Fruit fly (Drosophila melanogaster) whole organism, embryonic: ENCODE measurements around the gene CG17637.

ENCODE experiments used
- Adf1 ChIP-seq: fragments of 200-800 bp; sonication (Bioruptor generic); IDR thresholded peaks from 2 replicates; pipeline ENCODE4 v1.3.6; 2022; ENCODE audit warnings: missing biosample characterization, missing genetic modification characterization
- Atf6 ChIP-seq: fragments of 200-800 bp; sonication (Bioruptor generic); IDR thresholded peaks from 2 replicates; pipeline ENCODE4 v1.3.6; 2022; ENCODE audit warnings: missing biosample characterization, missing genetic modification characterization
- CG10267 ChIP-seq: fragments of 200-800 bp; sonication (Bioruptor generic); optimal IDR thresholded peaks from 2 replicates; lab custom pipeline; 2018; ENCODE audit warnings: missing biosample characterization, mild to moderate bottlenecking, missing genetic modification characterization, moderate library complexity
- CG10462 ChIP-seq: fragments of 200-800 bp; sonication (Bioruptor generic); optimal IDR thresholded peaks from 2 replicates; lab custom pipeline; 2016; ENCODE audit warnings: missing biosample characterization, missing genetic modification characterization
- CG10543 ChIP-seq: fragments of 200-800 bp; sonication (Bioruptor generic); optimal IDR thresholded peaks from 3 replicates; lab custom pipeline; 2017; ENCODE audit warnings: missing biosample characterization, mild to moderate bottlenecking, missing genetic modification characterization, moderate library complexity
- CG12155 ChIP-seq: fragments of 200-800 bp; sonication (Bioruptor generic); optimal IDR thresholded peaks from 3 replicates; lab custom pipeline; 2016; ENCODE audit warnings: missing biosample characterization, missing genetic modification characterization
- CG12769 ChIP-seq: fragments of 200-800 bp; sonication (Bioruptor generic); optimal IDR thresholded peaks from 2 replicates; lab custom pipeline; 2019; ENCODE audit warnings: missing biosample characterization, mild to moderate bottlenecking, missing genetic modification characterization, moderate library complexity
- CG14014 ChIP-seq: fragments of 200-800 bp; sonication (Bioruptor generic); IDR thresholded peaks from 2 replicates; pipeline ENCODE4 v1.3.6; 2022; ENCODE audit warnings: missing biosample characterization, missing genetic modification characterization
- CG14050 ChIP-seq: fragments of 200-800 bp; sonication (Bioruptor generic); IDR thresholded peaks from 3 replicates; pipeline ENCODE4 v1.3.6; 2022; ENCODE audit warnings: missing biosample characterization, missing genetic modification characterization
- CG17186 ChIP-seq: fragments of 200-800 bp; sonication (Bioruptor generic); optimal IDR thresholded peaks from 3 replicates; lab custom pipeline; 2017; ENCODE audit warnings: missing biosample characterization, missing genetic modification reagents, missing genetic modification characterization
- CG1832 ChIP-seq: fragments of 200-800 bp; sonication (Bioruptor generic); optimal IDR thresholded peaks from 2 replicates; lab custom pipeline; 2017; ENCODE audit warnings: missing biosample characterization, mild to moderate bottlenecking, missing genetic modification characterization, inconsistent platforms
- CG18476 ChIP-seq: fragments of 200-800 bp; sonication (Bioruptor generic); optimal IDR thresholded peaks from 2 replicates; lab custom pipeline; 2016; ENCODE audit warnings: missing biosample characterization, mild to moderate bottlenecking, missing genetic modification characterization
- CG18619 ChIP-seq: fragments of 200-800 bp; sonication (Bioruptor generic); optimal IDR thresholded peaks from 3 replicates; lab custom pipeline; 2017; ENCODE audit warnings: missing biosample characterization, mild to moderate bottlenecking, missing genetic modification characterization
- CG2712 ChIP-seq: fragments of 200-800 bp; optimal IDR thresholded peaks from 3 replicates; lab custom pipeline; 2019; ENCODE audit warnings: missing biosample characterization, mild to moderate bottlenecking, missing genetic modification characterization, moderate library complexity
- CG33213 ChIP-seq: fragments of 200-800 bp; sonication (Bioruptor generic); optimal IDR thresholded peaks from 3 replicates; lab custom pipeline; 2016; ENCODE audit warnings: missing biosample characterization, missing genetic modification characterization
- CG3995 ChIP-seq: fragments of 200-800 bp; sonication (Bioruptor generic); optimal IDR thresholded peaks from 3 replicates; lab custom pipeline; 2016; ENCODE audit warnings: missing biosample characterization, missing genetic modification characterization
- CG4360 ChIP-seq: fragments of 200-800 bp; sonication (Bioruptor generic); IDR thresholded peaks from 2 replicates; pipeline ENCODE4 v1.3.6; 2022; ENCODE audit warnings: missing biosample characterization, missing genetic modification characterization
- CG6765 ChIP-seq: fragments of 200-800 bp; sonication (Bioruptor generic); optimal IDR thresholded peaks from 3 replicates; lab custom pipeline; 2017; ENCODE audit warnings: missing biosample characterization, mild to moderate bottlenecking, missing genetic modification characterization
- CG7786 ChIP-seq: fragments of 200-800 bp; sonication (Bioruptor generic); optimal IDR thresholded peaks from 2 replicates; lab custom pipeline; 2016; ENCODE audit warnings: missing biosample characterization, missing genetic modification characterization
- CG8388 ChIP-seq: fragments of 200-800 bp; sonication (Bioruptor generic); optimal IDR thresholded peaks from 2 replicates; lab custom pipeline; 2019; ENCODE audit warnings: missing biosample characterization, mild to moderate bottlenecking, missing genetic modification characterization, moderate library complexity
- CG9609 ChIP-seq: fragments of 200-800 bp; sonication (Bioruptor generic); optimal IDR thresholded peaks from 3 replicates; lab custom pipeline; 2016; ENCODE audit warnings: missing biosample characterization, missing genetic modification characterization
- CG9876 ChIP-seq: fragments of 200-800 bp; sonication (Bioruptor generic); optimal IDR thresholded peaks from 2 replicates; lab custom pipeline; 2016; ENCODE audit warnings: missing biosample characterization, missing genetic modification characterization
- Doc2 ChIP-seq: fragments of 200-800 bp; sonication (Bioruptor generic); IDR thresholded peaks from 2 replicates; pipeline ENCODE4 v1.3.6; 2022; ENCODE audit warnings: missing biosample characterization, missing genetic modification characterization
- GATAe ChIP-seq: fragments of 200-800 bp; sonication (Bioruptor generic); conservative IDR thresholded peaks from 2 replicates; pipeline ENCODE4 v1.3.6; 2022; ENCODE audit warnings: missing biosample characterization, missing genetic modification characterization
- H2.0 ChIP-seq: fragments of 200-800 bp; sonication (Bioruptor generic); IDR thresholded peaks from 2 replicates; pipeline ENCODE4 v1.3.6; 2022; ENCODE audit warnings: missing biosample characterization, missing genetic modification characterization
- HLH54F ChIP-seq: fragments of 200-800 bp; sonication (Bioruptor generic); optimal IDR thresholded peaks from 3 replicates; lab custom pipeline; 2016; ENCODE audit warnings: missing biosample characterization, missing genetic modification characterization
- Hand ChIP-seq: fragments of 200-800 bp; sonication (Bioruptor generic); optimal IDR thresholded peaks from 2 replicates; lab custom pipeline; 2017; ENCODE audit warnings: mild to moderate bottlenecking, missing biosample characterization, missing genetic modification reagents, missing genetic modification characterization
- Hr78 ChIP-seq, 2 experiments: fragments of 200-800 bp in 1 of 2; fragments of >200 bp in 1 of 2; sonication (Bioruptor generic) in 1 of 2; optimal IDR thresholded peaks; 2 replicates each; lab custom pipeline; 2017 to 2019; ENCODE audit warnings: missing biosample characterization in 2 of 2, missing genetic modification characterization in 2 of 2, mild to moderate bottlenecking in 1 of 2, moderate library complexity in 1 of 2
- Lim3 ChIP-seq: fragments of 200-800 bp; sonication (Bioruptor generic); IDR thresholded peaks from 2 replicates; pipeline ENCODE4 v1.3.6; 2022; ENCODE audit warnings: missing biosample characterization, missing genetic modification characterization
- Nf-YB ChIP-seq: fragments of 200-800 bp; sonication (Bioruptor generic); optimal IDR thresholded peaks from 3 replicates; lab custom pipeline; 2019; ENCODE audit warnings: missing biosample characterization, mild to moderate bottlenecking, missing genetic modification characterization, moderate library complexity
- Sry-δ ChIP-seq: fragments of 200-800 bp; sonication (Bioruptor generic); optimal IDR thresholded peaks from 2 replicates; lab custom pipeline; 2016; ENCODE audit warnings: missing biosample characterization, missing genetic modification characterization
- Vsx1 ChIP-seq: fragments of 200-800 bp; sonication (Bioruptor generic); optimal IDR thresholded peaks from 2 replicates; lab custom pipeline; 2017; ENCODE audit warnings: missing biosample characterization, mild to moderate bottlenecking, missing genetic modification characterization, missing genetic modification reagents
- Xbp1 ChIP-seq: fragments of 200-800 bp; sonication (Bioruptor generic); optimal IDR thresholded peaks from 3 replicates; lab custom pipeline; 2016; ENCODE audit warnings: missing biosample characterization, mild to moderate bottlenecking, missing genetic modification characterization
- abd-A ChIP-seq: fragments of 200-800 bp; sonication (Bioruptor generic); optimal IDR thresholded peaks from 3 replicates; lab custom pipeline; 2019; ENCODE audit warnings: missing biosample characterization, mild to moderate bottlenecking, missing genetic modification characterization, moderate library complexity
- ap ChIP-seq: fragments of 200-800 bp; sonication (Bioruptor generic); IDR thresholded peaks from 2 replicates; pipeline ENCODE4 v1.3.6; 2022; ENCODE audit warnings: missing biosample characterization, missing genetic modification characterization
- br ChIP-seq: fragments of >200 bp; optimal IDR thresholded peaks from 2 replicates; lab custom pipeline; 2017
- chif ChIP-seq, 2 experiments: fragments of 200-800 bp; sonication (Bioruptor generic); optimal IDR thresholded peaks; 3 replicates each; lab custom pipeline; 2016; ENCODE audit warnings: missing biosample characterization in 2 of 2, missing genetic modification characterization in 2 of 2
- esg ChIP-seq: fragments of 200-800 bp; sonication (Bioruptor generic); conservative IDR thresholded peaks from 2 replicates; pipeline ENCODE4 v1.3.6; 2022; ENCODE audit warnings: missing biosample characterization, missing genetic modification characterization
- fd64A ChIP-seq: fragments of 200-800 bp; sonication (Bioruptor generic); optimal IDR thresholded peaks from 3 replicates; lab custom pipeline; 2018; ENCODE audit warnings: missing biosample characterization, mild to moderate bottlenecking, missing genetic modification characterization
- fu2 ChIP-seq: fragments of 200-800 bp; sonication (Bioruptor generic); optimal IDR thresholded peaks from 2 replicates; lab custom pipeline; 2016; ENCODE audit warnings: missing biosample characterization, missing genetic modification characterization
- gt ChIP-seq: fragments of 200-800 bp; sonication (Bioruptor generic); IDR thresholded peaks from 2 replicates; pipeline ENCODE4 v1.3.6; 2022; ENCODE audit warnings: missing biosample characterization, missing genetic modification characterization
- ind ChIP-seq: fragments of 200-800 bp; sonication (Bioruptor generic); optimal IDR thresholded peaks from 3 replicates; lab custom pipeline; 2016; ENCODE audit warnings: missing biosample characterization, missing genetic modification characterization
- insv ChIP-seq, 2 experiments: fragments of 200-800 bp; sonication (Bioruptor generic); optimal IDR thresholded peaks; 3 replicates each; lab custom pipeline; 2016 to 2018; ENCODE audit warnings: missing biosample characterization in 2 of 2, missing genetic modification characterization in 2 of 2
- kay ChIP-seq: fragments of 200-800 bp; sonication (Bioruptor generic); optimal IDR thresholded peaks from 2 replicates; lab custom pipeline; 2016; ENCODE audit warnings: missing biosample characterization, missing genetic modification characterization
- mam ChIP-seq: fragments of 200-800 bp; sonication (Bioruptor generic); optimal IDR thresholded peaks from 3 replicates; lab custom pipeline; 2016; ENCODE audit warnings: missing biosample characterization, missing genetic modification characterization
- nerfin-2 ChIP-seq: fragments of 200-800 bp; sonication (Bioruptor generic); IDR thresholded peaks from 2 replicates; pipeline ENCODE4 v1.3.6; 2022; ENCODE audit warnings: missing biosample characterization, missing genetic modification characterization; ENCODE audit not compliant: partially characterized antibody
- oc ChIP-seq: fragments of 200-800 bp; sonication (Bioruptor generic); optimal IDR thresholded peaks from 2 replicates; lab custom pipeline; 2018; ENCODE audit warnings: missing biosample characterization, mild to moderate bottlenecking, missing genetic modification characterization, moderate library complexity
- pros ChIP-seq: fragments of 200-800 bp; sonication (Bioruptor generic); optimal IDR thresholded peaks from 3 replicates; lab custom pipeline; 2019; ENCODE audit warnings: missing biosample characterization, mild to moderate bottlenecking, missing genetic modification characterization, moderate library complexity
- sna ChIP-seq: fragments of 200-800 bp; sonication (Bioruptor generic); IDR thresholded peaks from 2 replicates; pipeline ENCODE4 v1.3.6; 2022; ENCODE audit warnings: missing biosample characterization, missing genetic modification characterization; ENCODE audit not compliant: partially characterized antibody
- stwl ChIP-seq: fragments of 200-800 bp; sonication (Bioruptor generic); optimal IDR thresholded peaks from 3 replicates; lab custom pipeline; 2018; ENCODE audit warnings: missing biosample characterization, mild to moderate bottlenecking, missing genetic modification characterization, moderate library complexity

CG17637 gene

DNA sequence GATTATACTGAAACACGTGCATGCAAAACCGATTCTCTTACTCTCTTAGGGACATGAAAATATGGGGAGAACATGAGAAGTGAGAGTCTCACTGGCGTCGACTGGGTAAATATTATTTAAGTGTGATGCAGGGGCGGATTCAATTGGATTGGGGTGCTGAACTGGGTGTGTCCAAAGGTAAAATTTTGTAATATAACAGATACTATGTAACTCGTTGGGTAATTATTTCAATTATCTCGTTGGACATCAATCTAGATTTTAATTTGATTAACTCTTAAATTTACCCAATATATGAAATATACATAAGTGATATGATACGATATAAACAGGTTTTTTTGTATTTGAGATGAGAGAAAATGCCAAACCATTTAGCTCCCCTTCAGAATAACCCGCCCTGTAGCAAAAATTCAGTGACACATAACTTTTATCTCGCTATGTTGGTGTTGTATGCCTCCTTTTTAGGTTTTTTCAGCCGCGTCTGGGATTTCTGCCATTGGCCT, 4.2 kb downstream of the CG17637 start (continued):
- TF ChIP-seq CG10462 (GFP tag; lab: Kevin White, UChicago) (peak; percentile 80), fd64A (peak; percentile 58), kay (peak; percentile 95), mam (GFP tag; lab: Kevin White, UChicago) (peak; percentile 97), nerfin-2 (GFP tag; lab: Robert Waterston, UW) (peak; percentile 42; the same call in 1 of the 2 replicates), CG33213 (GFP tag; lab: Kevin White, UChicago) (peak; percentile 81), Hand (peak; percentile 89), esg (GFP tag; lab: Robert Waterston, UW) (peak; percentile 91), gt (GFP tag; lab: Robert Waterston, UW) (peak; percentile 73), CG12155 (peak; percentile 96), pros (peak; percentile 54), GATAe (peak; percentile 88), fu2 (GFP tag; lab: Kevin White, UChicago) (peak; percentile 94), CG9876 (GFP tag; lab: Kevin White, UChicago) (peak; percentile 87), abd-A (tag; lab: Kevin White, UChicago) (peak; percentile 86), CG1832 (GFP tag; lab: Kevin White, UChicago) (no peak), CG3995 (GFP tag; lab: Kevin White, UChicago) (peak; percentile 79), CG4360 (0 out of 2 replicates have a peak, but pooled peaks have one; percentile 12), sna (GFP tag; lab: Robert Waterston, UW) (no peak), insv (GFP tag; optimal IDR thresholded peaks at IDR 0.05; lab: Kevin White, UChicago) (peak in 1 of 2 experiments; percentile 56), Doc2 (GFP tag; lab: Robert Waterston, UW) (no peak), H2.0 (GFP tag; lab: Robert Waterston, UW) (peak; percentile 90), ap (GFP tag; lab: Robert Waterston, UW) (peak; percentile 68), CG14014 (peak; percentile 95), oc (tag; lab: Kevin White, UChicago) (peak; percentile 78), CG14050 (GFP tag; lab: Robert Waterston, UW) (peak; percentile 71; the same call in 2 of the 3 replicates), Sry-δ (GFP tag; lab: Kevin White, UChicago) (peak; percentile 60), HLH54F (peak; percentile 96), chif (GFP tag; optimal IDR thresholded peaks at IDR 0.05; lab: Kevin White, UChicago) (peak; percentile 90 to 94), CG18476 (peak; percentile 93), CG12769 (peak; percentile 96), CG17186 (GFP tag; lab: Kevin White, UChicago) (peak; percentile 38), Hr78 (GFP tag; optimal IDR thresholded peaks at IDR 0.05; lab: Kevin White, UChicago) (peak in 1 of 2 experiments; percentile 58), CG2712 (tag; lab: Kevin White, UChicago) (peak; percentile 89), Atf6 (GFP tag; lab: Robert Waterston, UW) (peak; percentile 95), stwl (tag; lab: Kevin White, UChicago) (no peak), CG9609 (peak; percentile 91), Lim3 (GFP tag; lab: Robert Waterston, UW) (0 out of 2 replicates have a peak, but pooled peaks have one; percentile 46), CG7786 (GFP tag; lab: Kevin White, UChicago) (peak; percentile 94), Adf1 (GFP tag; lab: Robert Waterston, UW) (peak; percentile 82), CG18619 (peak; percentile 93), Nf-YB (peak; percentile 79), CG6765 (peak; percentile 92), CG8388 (GFP tag; lab: Kevin White, UChicago) (peak; percentile 71), Vsx1 (peak; percentile 81), CG10543 (GFP tag; lab: Kevin White, UChicago) (peak; percentile 95), br (lab: Kevin White, UChicago) (no peak), ind (peak; percentile 96), Xbp1 (GFP tag; lab: Kevin White, UChicago) (peak; percentile 93), CG10267 (peak; percentile 80)
